Fruit fly (Drosophila melanogaster) whole organism, prepupa: Measurements from ENCODE around the gene Oseg1.

Experiments used
- CG10631 ChIP-seq: fragments of 200-800 bp; sonication (Bioruptor generic); optimal IDR thresholded peaks from 2 replicates; lab custom pipeline; 2016; ENCODE audit warnings: missing biosample characterization, missing genetic modification characterization
- CG11762 ChIP-seq: fragments of 200-800 bp; sonication (Bioruptor generic); optimal IDR thresholded peaks from 3 replicates; lab custom pipeline; 2016; ENCODE audit warnings: missing biosample characterization, missing genetic modification characterization; ENCODE audit not compliant: insufficient read depth
- CG11902 ChIP-seq: fragments of 200-800 bp; sonication (Bioruptor generic); optimal IDR thresholded peaks from 3 replicates; lab custom pipeline; 2016; ENCODE audit warnings: missing biosample characterization, missing genetic modification characterization
- CG15336 ChIP-seq: fragments of 200-800 bp; sonication (Bioruptor generic); IDR thresholded peaks from 2 replicates; pipeline ENCODE4 v1.3.6; 2022; ENCODE audit warnings: missing biosample characterization, missing genetic modification characterization
- CG1621 ChIP-seq: fragments of 200-800 bp; sonication (Bioruptor generic); optimal IDR thresholded peaks from 3 replicates; lab custom pipeline; 2018; ENCODE audit warnings: missing biosample characterization, mild to moderate bottlenecking, missing genetic modification characterization
- CG16779 ChIP-seq: fragments of 200-800 bp; sonication (Bioruptor generic); optimal IDR thresholded peaks from 3 replicates; lab custom pipeline; 2017; ENCODE audit warnings: missing biosample characterization, mild to moderate bottlenecking, missing genetic modification characterization
- CG3032 ChIP-seq: fragments of 200-800 bp; optimal IDR thresholded peaks from 2 replicates; lab custom pipeline; 2019; ENCODE audit warnings: missing biosample characterization, mild to moderate bottlenecking, missing genetic modification characterization, moderate library complexity
- CG31627 ChIP-seq: fragments of 200-800 bp; sonication (Bioruptor generic); optimal IDR thresholded peaks from 3 replicates; lab custom pipeline; 2016; ENCODE audit warnings: missing biosample characterization, missing genetic modification characterization
- CG32006 ChIP-seq: fragments of 200-800 bp; sonication (Bioruptor generic); optimal IDR thresholded peaks from 3 replicates; lab custom pipeline; 2017; ENCODE audit warnings: missing biosample characterization, mild to moderate bottlenecking, missing genetic modification characterization
- CG34406 ChIP-seq: fragments of 200-800 bp; sonication (Bioruptor generic); optimal IDR thresholded peaks from 3 replicates; lab custom pipeline; 2016; ENCODE audit warnings: missing biosample characterization, missing genetic modification characterization
- CG3919 ChIP-seq: fragments of 200-800 bp; sonication (Bioruptor generic); optimal IDR thresholded peaks from 3 replicates; lab custom pipeline; 2016; ENCODE audit warnings: missing biosample characterization, missing genetic modification characterization
- CG4318 ChIP-seq: fragments of 200-800 bp; sonication (Bioruptor generic); optimal IDR thresholded peaks from 3 replicates; lab custom pipeline; 2017; ENCODE audit warnings: missing biosample characterization, mild to moderate bottlenecking, missing genetic modification characterization
- CG6163 ChIP-seq: fragments of 200-800 bp; sonication (Bioruptor generic); IDR thresholded peaks from 3 replicates; pipeline ENCODE4 v1.3.6; 2022; ENCODE audit warnings: missing biosample characterization, missing genetic modification characterization
- CG6276 ChIP-seq: fragments of 200-800 bp; sonication (Bioruptor generic); optimal IDR thresholded peaks from 2 replicates; lab custom pipeline; 2017; ENCODE audit warnings: missing biosample characterization, mild to moderate bottlenecking, missing genetic modification characterization
- CG6792 ChIP-seq: fragments of 200-800 bp; sonication (Bioruptor generic); optimal IDR thresholded peaks from 3 replicates; lab custom pipeline; 2016; ENCODE audit warnings: missing biosample characterization, missing genetic modification characterization
- CG8119 ChIP-seq: fragments of 200-800 bp; sonication (Bioruptor generic); IDR thresholded peaks from 3 replicates; pipeline ENCODE4 v1.3.6; 2022; ENCODE audit warnings: missing biosample characterization, missing genetic modification characterization
- CG8632 ChIP-seq: fragments of 200-800 bp; sonication (Bioruptor generic); optimal IDR thresholded peaks from 3 replicates; lab custom pipeline; 2016; ENCODE audit warnings: missing biosample characterization, missing genetic modification characterization
- CG9139 ChIP-seq: fragments of 200-800 bp; sonication (Bioruptor generic); optimal IDR thresholded peaks from 3 replicates; lab custom pipeline; 2017; ENCODE audit warnings: missing biosample characterization, mild to moderate bottlenecking, missing genetic modification characterization
- Eip75B ChIP-seq: fragments of 200-800 bp; sonication (Bioruptor generic); optimal IDR thresholded peaks from 3 replicates; lab custom pipeline; 2016; ENCODE audit warnings: missing biosample characterization, missing genetic modification characterization
- Eip78C ChIP-seq: fragments of 200-800 bp; sonication (Bioruptor generic); peaks from one replicate; lab custom pipeline; 2016; ENCODE audit warnings: missing biosample characterization, missing genetic modification characterization
- Eip93F ChIP-seq: fragments of 200-800 bp; sonication (Bioruptor generic); optimal IDR thresholded peaks from 2 replicates; lab custom pipeline; 2016; ENCODE audit warnings: missing biosample characterization, mild to moderate bottlenecking, missing genetic modification characterization
- Ets21C ChIP-seq: fragments of 200-800 bp; sonication (Bioruptor generic); optimal IDR thresholded peaks from 3 replicates; lab custom pipeline; 2016; ENCODE audit warnings: missing biosample characterization, missing genetic modification characterization
- Hr38 ChIP-seq: sonication (Bioruptor generic); optimal IDR thresholded peaks from 2 replicates; lab custom pipeline; 2016; ENCODE audit warnings: missing biosample characterization, missing genetic modification characterization
- Hr39 ChIP-seq: fragments of 200-800 bp; sonication (Bioruptor generic); optimal IDR thresholded peaks from 2 replicates; lab custom pipeline; 2016; ENCODE audit warnings: missing biosample characterization, missing genetic modification characterization
- Hr4 ChIP-seq: fragments of 200-800 bp; sonication (Bioruptor generic); optimal IDR thresholded peaks from 3 replicates; lab custom pipeline; 2016; ENCODE audit warnings: missing biosample characterization, missing genetic modification characterization
- Lpt ChIP-seq: fragments of 200-800 bp; sonication (Bioruptor generic); optimal IDR thresholded peaks from 3 replicates; lab custom pipeline; 2016; ENCODE audit warnings: missing biosample characterization, missing genetic modification characterization
- Met ChIP-seq: fragments of 200-800 bp; sonication (Bioruptor generic); optimal IDR thresholded peaks from 3 replicates; lab custom pipeline; 2016; ENCODE audit warnings: missing biosample characterization, missing genetic modification characterization
- OdsH ChIP-seq: fragments of 200-800 bp; sonication (Bioruptor generic); optimal IDR thresholded peaks from 3 replicates; lab custom pipeline; 2016; ENCODE audit warnings: missing biosample characterization, missing genetic modification characterization
- Smox ChIP-seq: fragments of 200-800 bp; sonication (Bioruptor generic); optimal IDR thresholded peaks from 3 replicates; lab custom pipeline; 2016; ENCODE audit warnings: missing biosample characterization, missing genetic modification characterization
- Sox14 ChIP-seq: fragments of 200-800 bp; sonication (Bioruptor generic); optimal IDR thresholded peaks from 3 replicates; lab custom pipeline; 2016; ENCODE audit warnings: missing biosample characterization, missing genetic modification characterization
- acj6 ChIP-seq: fragments of 200-800 bp; sonication (Bioruptor generic); optimal IDR thresholded peaks from 3 replicates; lab custom pipeline; 2016; ENCODE audit warnings: missing biosample characterization, missing genetic modification characterization
- cyc ChIP-seq: fragments of 200-800 bp; sonication (Bioruptor generic); optimal IDR thresholded peaks from 3 replicates; lab custom pipeline; 2016; ENCODE audit warnings: missing biosample characterization, missing genetic modification characterization
- dac ChIP-seq: fragments of 200-800 bp; sonication (Bioruptor generic); optimal IDR thresholded peaks from 2 replicates; lab custom pipeline; 2017; ENCODE audit warnings: missing biosample characterization, mild to moderate bottlenecking, missing genetic modification characterization
- eg ChIP-seq: fragments of 200-800 bp; sonication (Bioruptor generic); IDR thresholded peaks from 3 replicates; pipeline ENCODE4 v1.3.6; 2022; ENCODE audit warnings: missing biosample characterization, missing genetic modification characterization
- esn ChIP-seq: fragments of 200-800 bp; sonication (Bioruptor generic); optimal IDR thresholded peaks from 2 replicates; lab custom pipeline; 2016; ENCODE audit warnings: missing biosample characterization, mild to moderate bottlenecking, missing genetic modification characterization, moderate library complexity
- fd59A ChIP-seq: fragments of 200-800 bp; sonication (Bioruptor generic); optimal IDR thresholded peaks from 2 replicates; lab custom pipeline; 2017; ENCODE audit warnings: missing biosample characterization, mild to moderate bottlenecking, missing genetic modification characterization, missing genetic modification reagents
- lz ChIP-seq: fragments of 200-800 bp; sonication (Bioruptor generic); optimal IDR thresholded peaks from 3 replicates; lab custom pipeline; 2016; ENCODE audit warnings: missing biosample characterization, missing genetic modification characterization
- net ChIP-seq: fragments of 200-800 bp; sonication (Bioruptor generic); optimal IDR thresholded peaks from 3 replicates; lab custom pipeline; 2016; ENCODE audit warnings: missing biosample characterization, missing genetic modification characterization
- pdm3 ChIP-seq: fragments of 200-800 bp; sonication (Bioruptor generic); optimal IDR thresholded peaks from 3 replicates; lab custom pipeline; 2016; ENCODE audit warnings: missing biosample characterization, missing genetic modification characterization
- salr ChIP-seq, 2 experiments: fragments of 200-800 bp; sonication (Bioruptor generic); optimal IDR thresholded peaks; 3 replicates each; lab custom pipeline; 2016 to 2018; ENCODE audit warnings: missing biosample characterization in 2 of 2, missing genetic modification characterization in 2 of 2, mild to moderate bottlenecking in 1 of 2
- spab ChIP-seq: fragments of 200-800 bp; sonication (Bioruptor generic); optimal IDR thresholded peaks from 2 replicates; lab custom pipeline; 2017; ENCODE audit warnings: missing biosample characterization, mild to moderate bottlenecking, missing genetic modification characterization, missing genetic modification reagents
- ss ChIP-seq, 2 experiments: fragments of 200-800 bp; sonication (Bioruptor generic); optimal IDR thresholded peaks; 2 replicates in 1 of 2; 3 replicates in 1 of 2; lab custom pipeline; 2017 to 2018; ENCODE audit warnings: mild to moderate bottlenecking in 2 of 2, missing biosample characterization in 2 of 2, missing genetic modification characterization in 2 of 2, moderate library complexity in 1 of 2
- svp ChIP-seq: fragments of 200-800 bp; sonication (Bioruptor generic); peaks from one replicate; lab custom pipeline; 2016; ENCODE audit warnings: missing biosample characterization, missing genetic modification characterization
- topi ChIP-seq: fragments of 200-800 bp; sonication (Bioruptor generic); optimal IDR thresholded peaks from 3 replicates; lab custom pipeline; 2016; ENCODE audit warnings: missing biosample characterization, missing genetic modification characterization
- vri ChIP-seq: fragments of 200-800 bp; sonication (Bioruptor generic); optimal IDR thresholded peaks from 3 replicates; lab custom pipeline; 2016; ENCODE audit warnings: missing biosample characterization, mild to moderate bottlenecking, missing genetic modification characterization

Oseg1 gene

dm6 chr3L:8398763-8399445 is 13.7 kb downstream of the Oseg1 start (continued):
- TF ChIP-seq esn (GFP tag; lab: Kevin White, UChicago) (peak; percentile 84), Ets21C (GFP tag; lab: Kevin White, UChicago) (no peak), topi (no peak), OdsH (GFP tag; lab: Kevin White, UChicago) (no peak), Sox14 (GFP tag; lab: Kevin White, UChicago) (no peak), CG1621 (tag; lab: Kevin White, UChicago) (peak; percentile 66), CG10631 (GFP tag; lab: Kevin White, UChicago) (no peak), CG3919 (no peak), CG6792 (GFP tag; lab: Kevin White, UChicago) (peak; percentile 63), Eip78C (no peak), CG8632 (GFP tag; lab: Kevin White, UChicago) (no peak), net (no peak), Hr38 (GFP tag; lab: Kevin White, UChicago) (no peak)

dm6 chr3L:8396187-8396586 is 16.4 kb downstream of the Oseg1 start:
- TF ChIP-seq pdm3 (GFP tag; lab: Kevin White, UChicago) (no peak), net (no peak), ss (GFP tag; optimal IDR thresholded peaks at IDR 0.05; lab: Kevin White, UChicago) (no peak), CG8632 (GFP tag; lab: Kevin White, UChicago) (no peak), CG4318 (GFP tag; lab: Kevin White, UChicago) (no peak), CG16779 (no peak)
- TF ChIP-seq, all 60 proteins: peak for 0

DNA sequence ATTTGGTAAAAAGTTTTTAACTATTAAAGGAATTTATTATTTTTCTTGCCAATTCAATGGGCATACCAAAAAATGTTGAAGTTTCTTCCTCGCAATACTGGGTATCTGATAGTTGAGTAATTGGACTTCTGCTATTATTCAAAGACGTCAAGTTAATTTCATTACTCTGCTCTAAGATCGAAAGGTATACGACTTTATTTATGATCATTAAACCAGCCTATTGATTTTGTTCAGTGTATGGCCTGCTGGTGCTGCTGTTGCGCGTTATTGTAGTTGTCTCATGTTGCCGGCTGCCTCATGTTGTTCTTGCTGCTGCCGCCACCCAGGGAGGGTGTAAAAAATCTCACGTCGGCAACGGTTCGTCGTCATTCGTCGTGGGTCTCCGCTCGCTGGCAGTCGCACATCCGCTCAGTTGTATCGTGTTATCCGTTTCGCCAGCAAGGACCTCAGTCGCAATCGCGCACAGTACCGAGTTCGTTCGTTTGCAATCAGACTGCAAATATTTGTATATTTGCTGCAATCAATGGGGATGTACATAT is 16.9 kb downstream of the Oseg1 start, which contains the start of gene CG7120:
TSS of gene CG7120 (plus strand) at position 371 of the 539 bp plus-strand sequence.
- TF ChIP-seq CG3032 (tag; lab: Kevin White, UChicago) (peak; percentile 16), Hr39 (GFP tag; lab: Kevin White, UChicago) (peak; percentile 21), topi (peak; percentile 56), CG6792 (GFP tag; lab: Kevin White, UChicago) (no peak), Sox14 (GFP tag; lab: Kevin White, UChicago) (peak; percentile 23), spab (peak; percentile 6), eg (GFP tag; lab: Robert Waterston, UW) (peak; percentile 43; the same call in 1 of the 3 replicates), acj6 (GFP tag; lab: Kevin White, UChicago) (peak; percentile 13), dac (GFP tag; lab: Kevin White, UChicago) (no peak), OdsH (GFP tag; lab: Kevin White, UChicago) (peak; percentile 51), CG6163 (GFP tag; lab: Robert Waterston, UW) (peak; percentile 52; the same call in 1 of the 3 replicates), CG15336 (GFP tag; lab: Robert Waterston, UW) (peak; percentile 51; the same call in 1 of the 2 replicates), Hr4 (GFP tag; lab: Kevin White, UChicago) (peak; percentile 46), lz (GFP tag; lab: Kevin White, UChicago) (peak; percentile 12), esn (GFP tag; lab: Kevin White, UChicago) (peak; percentile 35), CG32006 (GFP tag; lab: Kevin White, UChicago) (peak; percentile 66), Smox (peak; percentile 41), Eip75B (GFP tag; lab: Kevin White, UChicago) (peak; percentile 16), svp (GFP tag; lab: Kevin White, UChicago) (peak; percentile 75), CG8119 (0 out of 3 replicates have a peak, but pooled peaks have one; percentile 16), CG31627 (GFP tag; lab: Kevin White, UChicago) (peak; percentile 27), Hr38 (GFP tag; lab: Kevin White, UChicago) (no peak), Met (GFP tag; lab: Kevin White, UChicago) (peak; percentile 34), salr (GFP tag; optimal IDR thresholded peaks at IDR 0.05; lab: Kevin White, UChicago) (peak in 1 of 2 experiments; percentile 46), fd59A (no peak), CG3919 (peak; percentile 14), CG11902 (GFP tag; lab: Kevin White, UChicago) (no peak), Eip93F (GFP tag; lab: Kevin White, UChicago) (peak; percentile 23), cyc (GFP tag; lab: Kevin White, UChicago) (peak; percentile 55), pdm3 (GFP tag; lab: Kevin White, UChicago) (peak; percentile 15), Eip78C (peak; percentile 80), CG11762 (GFP tag; lab: Kevin White, UChicago) (peak; percentile 11), vri (GFP tag; lab: Kevin White, UChicago) (no peak), CG34406 (GFP tag; lab: Kevin White, UChicago) (peak; percentile 19), CG9139 (GFP tag; lab: Kevin White, UChicago) (no peak), Lpt (GFP tag; lab: Kevin White, UChicago) (peak; percentile 30), CG6276 (peak; percentile 47)
